Fruit fly (Drosophila melanogaster) whole organism, embryonic: ENCODE measurements around the gene CG13667.

Experiments
- CG13296 ChIP-seq: fragments of 200-800 bp; sonication (Bioruptor generic); optimal IDR thresholded peaks from 3 replicates; lab custom pipeline; 2018; ENCODE audit warnings: missing biosample characterization, mild to moderate bottlenecking, missing genetic modification characterization
- CG14014 ChIP-seq: fragments of 200-800 bp; sonication (Bioruptor generic); IDR thresholded peaks from 2 replicates; pipeline ENCODE4 v1.3.6; 2022; ENCODE audit warnings: missing biosample characterization, missing genetic modification characterization
- CG14710 ChIP-seq: fragments of 200-800 bp; sonication (Bioruptor generic); optimal IDR thresholded peaks from 3 replicates; lab custom pipeline; 2019; ENCODE audit warnings: missing biosample characterization, mild to moderate bottlenecking, missing genetic modification characterization, moderate library complexity
- CG17328 ChIP-seq: fragments of 200-800 bp; sonication (Bioruptor generic); IDR thresholded peaks from 2 replicates; pipeline ENCODE4 v1.3.6; 2022; ENCODE audit warnings: missing biosample characterization, missing genetic modification characterization
- CG17361 ChIP-seq: fragments of 200-800 bp; sonication (Bioruptor generic); IDR thresholded peaks from 3 replicates; pipeline ENCODE4 v1.3.6; 2022; ENCODE audit warnings: missing biosample characterization, missing genetic modification characterization
- CG17385 ChIP-seq: fragments of 200-800 bp; sonication (Bioruptor generic); optimal IDR thresholded peaks from 3 replicates; lab custom pipeline; 2018; ENCODE audit warnings: missing biosample characterization, mild to moderate bottlenecking, missing genetic modification characterization
- CG30403 ChIP-seq: fragments of 200-800 bp; sonication (Bioruptor generic); optimal IDR thresholded peaks from 3 replicates; lab custom pipeline; 2016; ENCODE audit warnings: missing biosample characterization, missing genetic modification characterization
- CG3995 ChIP-seq: fragments of 200-800 bp; sonication (Bioruptor generic); optimal IDR thresholded peaks from 3 replicates; lab custom pipeline; 2016; ENCODE audit warnings: missing biosample characterization, missing genetic modification characterization
- CG4328 ChIP-seq: fragments of 200-800 bp; sonication (Bioruptor generic); optimal IDR thresholded peaks from 3 replicates; lab custom pipeline; 2017; ENCODE audit warnings: missing biosample characterization, missing genetic modification reagents, missing genetic modification characterization
- CG6683 ChIP-seq: fragments of 200-800 bp; sonication (Bioruptor generic); optimal IDR thresholded peaks from 2 replicates; lab custom pipeline; 2017; ENCODE audit warnings: missing biosample characterization, mild to moderate bottlenecking, missing genetic modification characterization, missing genetic modification reagents
- CG6689 ChIP-seq: fragments of 200-800 bp; sonication (Bioruptor generic); IDR thresholded peaks from 2 replicates; pipeline ENCODE4 v1.3.6; 2022; ENCODE audit warnings: missing biosample characterization, missing genetic modification characterization
- CG6854 ChIP-seq: fragments of 200-800 bp; sonication (Bioruptor generic); optimal IDR thresholded peaks from 3 replicates; lab custom pipeline; 2017; ENCODE audit warnings: missing biosample characterization, mild to moderate bottlenecking, missing genetic modification characterization
- CG8089 ChIP-seq: fragments of 200-800 bp; sonication (Bioruptor generic); optimal IDR thresholded peaks from 3 replicates; lab custom pipeline; 2016; ENCODE audit warnings: missing biosample characterization, missing genetic modification characterization
- CG9876 ChIP-seq: fragments of 200-800 bp; sonication (Bioruptor generic); optimal IDR thresholded peaks from 2 replicates; lab custom pipeline; 2016; ENCODE audit warnings: missing biosample characterization, missing genetic modification characterization
- CHES-1-like ChIP-seq: fragments of 200-800 bp; sonication (Bioruptor generic); optimal IDR thresholded peaks from 2 replicates; lab custom pipeline; 2016; ENCODE audit warnings: missing biosample characterization, missing genetic modification characterization
- CTCF ChIP-seq: fragments of 200-800 bp; sonication (Bioruptor generic); optimal IDR thresholded peaks from 2 replicates; lab custom pipeline; 2017; ENCODE audit warnings: missing biosample characterization, mild to moderate bottlenecking, missing genetic modification characterization, moderate library complexity
- D ChIP-seq, 2 experiments: fragments of 200-800 bp in 1 of 2; fragments of >200 bp in 1 of 2; sonication (Bioruptor generic) in 1 of 2; optimal IDR thresholded peaks; 2 replicates in 1 of 2; 3 replicates in 1 of 2; lab custom pipeline; 2017; ENCODE audit warnings: mild to moderate bottlenecking in 1 of 2, missing biosample characterization in 1 of 2, missing genetic modification characterization in 1 of 2, missing genetic modification reagents in 1 of 2
- Deaf1 ChIP-seq: fragments of 200-800 bp; optimal IDR thresholded peaks from 3 replicates; lab custom pipeline; 2019; ENCODE audit warnings: missing biosample characterization, mild to moderate bottlenecking, missing genetic modification characterization, moderate library complexity
- Dip3 ChIP-seq: fragments of 200-800 bp; sonication (Bioruptor generic); optimal IDR thresholded peaks from 3 replicates; lab custom pipeline; 2016; ENCODE audit warnings: missing biosample characterization, missing genetic modification characterization
- Fer1 ChIP-seq: fragments of 200-800 bp; sonication (Bioruptor generic); optimal IDR thresholded peaks from 2 replicates; lab custom pipeline; 2017; ENCODE audit warnings: missing biosample characterization, mild to moderate bottlenecking, missing genetic modification characterization
- HLH3B ChIP-seq: fragments of 200-800 bp; sonication (Bioruptor generic); IDR thresholded peaks from 2 replicates; pipeline ENCODE4 v1.3.6; 2022; ENCODE audit warnings: missing biosample characterization, missing genetic modification characterization
- Hr78 ChIP-seq, 2 experiments: fragments of 200-800 bp in 1 of 2; fragments of >200 bp in 1 of 2; sonication (Bioruptor generic) in 1 of 2; optimal IDR thresholded peaks; 2 replicates each; lab custom pipeline; 2017 to 2019; ENCODE audit warnings: missing biosample characterization in 2 of 2, missing genetic modification characterization in 2 of 2, mild to moderate bottlenecking in 1 of 2, moderate library complexity in 1 of 2
- MTF-1 ChIP-seq: fragments of 200-800 bp; sonication (Bioruptor generic); optimal IDR thresholded peaks from 2 replicates; lab custom pipeline; 2018; ENCODE audit warnings: missing biosample characterization, mild to moderate bottlenecking, missing genetic modification characterization, borderline replicate concordance
- Meics ChIP-seq: fragments of 200-800 bp; sonication (Bioruptor generic); optimal IDR thresholded peaks from 2 replicates; lab custom pipeline; 2017; ENCODE audit warnings: missing biosample characterization, mild to moderate bottlenecking, missing genetic modification characterization
- Ravus ChIP-seq: fragments of 200-800 bp; sonication (Bioruptor generic); IDR thresholded peaks from 2 replicates; pipeline ENCODE4 v1.3.6; 2022; ENCODE audit warnings: missing biosample characterization, missing genetic modification characterization
- Xrp1 ChIP-seq: fragments of 200-800 bp; sonication (Bioruptor generic); IDR thresholded peaks from 2 replicates; pipeline ENCODE4 v1.3.6; 2022; ENCODE audit warnings: missing biosample characterization, missing genetic modification characterization
- bsh ChIP-seq, 2 experiments: fragments of 200-800 bp; sonication (Bioruptor generic); optimal IDR thresholded peaks; 2 replicates each; lab custom pipeline; 2017 to 2018; ENCODE audit warnings: mild to moderate bottlenecking in 2 of 2, missing biosample characterization in 2 of 2, missing genetic modification characterization in 2 of 2, moderate library complexity in 1 of 2
- cg ChIP-seq: fragments of 200-800 bp; sonication (Bioruptor generic); optimal IDR thresholded peaks from 3 replicates; lab custom pipeline; 2019; ENCODE audit warnings: missing biosample characterization, mild to moderate bottlenecking, missing genetic modification characterization, moderate library complexity
- dmrt11E ChIP-seq: fragments of 200-800 bp; sonication (Bioruptor generic); optimal IDR thresholded peaks from 3 replicates; lab custom pipeline; 2018; ENCODE audit warnings: missing biosample characterization, mild to moderate bottlenecking, missing genetic modification characterization, moderate library complexity
- dmrt99B ChIP-seq: fragments of 200-800 bp; sonication (Bioruptor generic); optimal IDR thresholded peaks from 2 replicates; lab custom pipeline; 2018; ENCODE audit warnings: missing biosample characterization, mild to moderate bottlenecking, missing genetic modification characterization, moderate library complexity
- gfzf ChIP-seq: fragments of 200-800 bp; sonication (Bioruptor generic); optimal IDR thresholded peaks from 2 replicates; lab custom pipeline; 2016; ENCODE audit warnings: missing biosample characterization, mild to moderate bottlenecking, missing genetic modification characterization, moderate library complexity
- gsb ChIP-seq: fragments of 200-800 bp; sonication (Bioruptor generic); IDR thresholded peaks from 2 replicates; pipeline ENCODE4 v1.3.6; 2022; ENCODE audit warnings: missing biosample characterization, missing genetic modification characterization
- ind ChIP-seq: fragments of 200-800 bp; sonication (Bioruptor generic); optimal IDR thresholded peaks from 3 replicates; lab custom pipeline; 2016; ENCODE audit warnings: missing biosample characterization, missing genetic modification characterization
- lab ChIP-seq: fragments of 200-800 bp; sonication (Bioruptor generic); optimal IDR thresholded peaks from 3 replicates; lab custom pipeline; 2017; ENCODE audit warnings: missing biosample characterization, missing genetic modification characterization, mild to moderate bottlenecking, moderate library complexity, missing genetic modification reagents
- lmd ChIP-seq: fragments of 200-800 bp; sonication (Bioruptor generic); IDR thresholded peaks from 2 replicates; pipeline ENCODE4 v1.3.6; 2022; ENCODE audit warnings: missing biosample characterization, missing genetic modification characterization
- mam ChIP-seq: fragments of 200-800 bp; sonication (Bioruptor generic); optimal IDR thresholded peaks from 3 replicates; lab custom pipeline; 2016; ENCODE audit warnings: missing biosample characterization, missing genetic modification characterization
- mirr ChIP-seq: fragments of 200-800 bp; sonication (Bioruptor generic); optimal IDR thresholded peaks from 3 replicates; lab custom pipeline; 2018; ENCODE audit warnings: missing biosample characterization, mild to moderate bottlenecking, missing genetic modification characterization
- mld ChIP-seq: fragments of 200-800 bp; sonication (Bioruptor generic); IDR thresholded peaks from 3 replicates; pipeline ENCODE4 v1.3.6; 2022; ENCODE audit warnings: missing biosample characterization, missing genetic modification characterization; ENCODE audit not compliant: partially characterized antibody
- nau ChIP-seq: fragments of 200-800 bp; sonication (Bioruptor generic); optimal IDR thresholded peaks from 3 replicates; lab custom pipeline; 2017; ENCODE audit warnings: missing biosample characterization, mild to moderate bottlenecking, missing genetic modification characterization, missing genetic modification reagents
- otp ChIP-seq: fragments of 200-800 bp; sonication (Bioruptor generic); IDR thresholded peaks from 3 replicates; pipeline ENCODE4, ENCODE4 v1.3.6; 2022; ENCODE audit warnings: missing biosample characterization, missing genetic modification characterization
- pita ChIP-seq: fragments of 200-800 bp; sonication (Bioruptor generic); optimal IDR thresholded peaks from 2 replicates; lab custom pipeline; 2017; ENCODE audit warnings: missing biosample characterization, mild to moderate bottlenecking, missing genetic modification characterization
- ranshi ChIP-seq: fragments of 200-800 bp; sonication (Bioruptor generic); IDR thresholded peaks from 2 replicates; pipeline ENCODE4 v1.3.6; 2022; ENCODE audit warnings: missing biosample characterization, missing genetic modification characterization
- row ChIP-seq: fragments of 200-800 bp; sonication (Bioruptor generic); IDR thresholded peaks from 3 replicates; pipeline ENCODE4 v1.3.6; 2022; ENCODE audit warnings: missing biosample characterization, missing genetic modification characterization
- slbo ChIP-seq: fragments of 200-800 bp; sonication (Bioruptor generic); IDR thresholded peaks from 2 replicates; pipeline ENCODE4 v1.3.6; 2022; ENCODE audit warnings: missing biosample characterization, missing genetic modification characterization
- so ChIP-seq: fragments of 200-800 bp; sonication (Bioruptor generic); IDR thresholded peaks from 3 replicates; pipeline ENCODE4 v1.3.6; 2022; ENCODE audit warnings: missing biosample characterization, missing genetic modification characterization
- ssp ChIP-seq: fragments of 200-800 bp; sonication (Bioruptor generic); IDR thresholded peaks from 2 replicates; pipeline ENCODE4 v1.3.6; 2022; ENCODE audit warnings: missing biosample characterization, missing genetic modification characterization
- tll ChIP-seq, 2 experiments: fragments of 200-800 bp in 1 of 2; fragments of >200 bp in 1 of 2; sonication (Bioruptor generic) in 1 of 2; optimal IDR thresholded peaks; 2 replicates each; lab custom pipeline; 2017 to 2019; ENCODE audit warnings: missing biosample characterization in 2 of 2, missing genetic modification characterization in 2 of 2, mild to moderate bottlenecking in 1 of 2, moderate library complexity in 1 of 2
- ttk ChIP-seq: fragments of 200-800 bp; sonication (Bioruptor generic); IDR thresholded peaks from 2 replicates; pipeline ENCODE4 v2.1.2; 2022; ENCODE audit warnings: missing biosample characterization, missing genetic modification characterization
- unc-4 ChIP-seq: fragments of 200-800 bp; sonication (Bioruptor generic); IDR thresholded peaks from 2 replicates; pipeline ENCODE4 v1.3.6; 2022; ENCODE audit warnings: missing biosample characterization, missing genetic modification characterization; ENCODE audit not compliant: partially characterized antibody
- wek ChIP-seq: fragments of 200-800 bp; sonication (Bioruptor generic); optimal IDR thresholded peaks from 3 replicates; lab custom pipeline; 2018; ENCODE audit warnings: missing biosample characterization, mild to moderate bottlenecking, missing genetic modification characterization, moderate library complexity

CG13667 gene

DNA sequence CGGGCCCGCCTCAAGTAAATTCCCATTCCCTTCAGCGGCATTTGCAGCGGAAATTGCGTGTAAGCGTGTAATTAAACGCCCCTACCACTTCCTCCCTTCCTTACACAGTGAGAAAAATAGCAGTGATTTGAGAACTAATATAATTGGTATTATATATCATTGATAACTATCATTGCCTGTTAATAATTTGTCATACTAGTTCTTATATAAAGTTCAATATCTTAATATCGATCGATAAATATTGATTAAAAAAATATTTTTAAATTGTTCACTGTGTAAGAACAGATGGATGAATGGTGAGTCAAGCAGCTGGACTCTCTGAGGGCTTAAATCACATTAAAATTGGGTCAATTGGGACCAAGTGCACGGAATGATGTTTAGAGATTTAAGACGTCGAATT lies 39.8 kb downstream of the CG13667 start (continued):
- TF ChIP-seq Ravus (GFP tag; lab: Robert Waterston, UW) (no peak), CG6689 (GFP tag; lab: Robert Waterston, UW) (peak; percentile 63), CTCF (GFP tag; lab: Kevin White, UChicago) (no peak), unc-4 (GFP tag; lab: Robert Waterston, UW) (no peak), CG6854 (peak; percentile 58), Fer1 (GFP tag; lab: Kevin White, UChicago) (peak; percentile 50), CG17361 (peak; percentile 78), gfzf (no peak), cg (no peak), so (GFP tag; lab: Robert Waterston, UW) (peak; percentile 52; the same call in 1 of the 3 replicates), D (optimal IDR thresholded peaks at IDR 0.05; lab: Kevin White, UChicago) (no peak), D (GFP tag; optimal IDR thresholded peaks at IDR 0.05; lab: Kevin White, UChicago) (peak; percentile 49), Hr78 (GFP tag; optimal IDR thresholded peaks at IDR 0.05; lab: Kevin White, UChicago) (no peak), Dip3 (GFP tag; lab: Kevin White, UChicago) (no peak), MTF-1 (GFP tag; lab: Kevin White, UChicago) (no peak), ttk (GFP tag; lab: Robert Waterston, UW) (peak; percentile 47; the same call in 1 of the 2 replicates), mirr (GFP tag; lab: Kevin White, UChicago) (no peak), CG14710 (tag; lab: Kevin White, UChicago) (peak; percentile 69), ind (GFP tag; lab: Kevin White, UChicago) (peak; percentile 42), CG3995 (GFP tag; lab: Kevin White, UChicago) (no peak), CG6683 (GFP tag; lab: Kevin White, UChicago) (no peak), mld (GFP tag; lab: Robert Waterston, UW) (no peak), otp (GFP tag; lab: Robert Waterston, UW) (0 out of 3 replicates have a peak, but pooled peaks have one; percentile 8), mam (GFP tag; lab: Kevin White, UChicago) (no peak), CG9876 (GFP tag; lab: Kevin White, UChicago) (no peak), HLH3B (GFP tag; lab: Robert Waterston, UW) (peak; percentile 65), bsh (GFP tag; optimal IDR thresholded peaks at IDR 0.05; lab: Kevin White, UChicago) (peak in 1 of 2 experiments; percentile 8), CG8089 (GFP tag; lab: Kevin White, UChicago) (no peak), wek (GFP tag; lab: Kevin White, UChicago) (no peak), dmrt99B (tag; lab: Kevin White, UChicago) (peak; percentile 61), Xrp1 (GFP tag; lab: Robert Waterston, UW) (peak; percentile 69; the same call in 1 of the 2 replicates), CG17328 (GFP tag; lab: Robert Waterston, UW) (peak; percentile 63), slbo (GFP tag; lab: Robert Waterston, UW) (peak; percentile 52), pita (GFP tag; lab: Kevin White, UChicago) (no peak), row (GFP tag; lab: Robert Waterston, UW) (peak; percentile 66), ssp (GFP tag; lab: Robert Waterston, UW) (0 out of 2 replicates have a peak, but pooled peaks have one; percentile 16), CG13296 (peak; percentile 59), CG30403 (peak; percentile 18), Meics (GFP tag; lab: Kevin White, UChicago) (peak; percentile 62), nau (GFP tag; lab: Kevin White, UChicago) (peak; percentile 15), ranshi (no peak), CHES-1-like (GFP tag; lab: Kevin White, UChicago) (no peak), CG4328 (GFP tag; lab: Kevin White, UChicago) (peak; percentile 8), lmd (GFP tag; lab: Robert Waterston, UW) (peak; percentile 50), tll (GFP tag; optimal IDR thresholded peaks at IDR 0.05; lab: Kevin White, UChicago) (peak in 1 of 2 experiments; percentile 55), CG17385 (peak; percentile 6), lab (GFP tag; lab: Kevin White, UChicago) (peak; percentile 68), gsb (GFP tag; lab: Robert Waterston, UW) (no peak), Deaf1 (peak; percentile 33), CG14014 (GFP tag; lab: Robert Waterston, UW) (peak; percentile 49; the same call in 1 of the 2 replicates), dmrt11E (tag; lab: Kevin White, UChicago) (peak; percentile 29)
